Fruit fly (Drosophila melanogaster) whole organism, prepupa: ENCODE data around the gene Tengl1.

Experiments
- Blimp-1 ChIP-seq: fragments of 200-800 bp; sonication (Bioruptor generic); optimal IDR thresholded peaks from 3 replicates; lab custom pipeline; 2017; ENCODE audit warnings: missing biosample characterization, missing genetic modification characterization, mild to moderate bottlenecking, moderate library complexity, missing genetic modification reagents
- CG10631 ChIP-seq: fragments of 200-800 bp; sonication (Bioruptor generic); optimal IDR thresholded peaks from 2 replicates; lab custom pipeline; 2016; ENCODE audit warnings: missing biosample characterization, missing genetic modification characterization
- CG11294 ChIP-seq: fragments of 200-800 bp; sonication (Bioruptor generic); IDR thresholded peaks from 2 replicates; pipeline ENCODE4 v1.3.6; 2022; ENCODE audit warnings: missing biosample characterization, missing genetic modification characterization
- CG11762 ChIP-seq: fragments of 200-800 bp; sonication (Bioruptor generic); optimal IDR thresholded peaks from 3 replicates; lab custom pipeline; 2016; ENCODE audit warnings: missing biosample characterization, missing genetic modification characterization; ENCODE audit not compliant: insufficient read depth
- CG15336 ChIP-seq: fragments of 200-800 bp; sonication (Bioruptor generic); IDR thresholded peaks from 2 replicates; pipeline ENCODE4 v1.3.6; 2022; ENCODE audit warnings: missing biosample characterization, missing genetic modification characterization
- CG1621 ChIP-seq: fragments of 200-800 bp; sonication (Bioruptor generic); optimal IDR thresholded peaks from 3 replicates; lab custom pipeline; 2018; ENCODE audit warnings: missing biosample characterization, mild to moderate bottlenecking, missing genetic modification characterization
- CG16779 ChIP-seq: fragments of 200-800 bp; sonication (Bioruptor generic); optimal IDR thresholded peaks from 3 replicates; lab custom pipeline; 2017; ENCODE audit warnings: missing biosample characterization, mild to moderate bottlenecking, missing genetic modification characterization
- CG3032 ChIP-seq: fragments of 200-800 bp; optimal IDR thresholded peaks from 2 replicates; lab custom pipeline; 2019; ENCODE audit warnings: missing biosample characterization, mild to moderate bottlenecking, missing genetic modification characterization, moderate library complexity
- CG31627 ChIP-seq: fragments of 200-800 bp; sonication (Bioruptor generic); optimal IDR thresholded peaks from 3 replicates; lab custom pipeline; 2016; ENCODE audit warnings: missing biosample characterization, missing genetic modification characterization
- CG32006 ChIP-seq: fragments of 200-800 bp; sonication (Bioruptor generic); optimal IDR thresholded peaks from 3 replicates; lab custom pipeline; 2017; ENCODE audit warnings: missing biosample characterization, mild to moderate bottlenecking, missing genetic modification characterization
- CG34406 ChIP-seq: fragments of 200-800 bp; sonication (Bioruptor generic); optimal IDR thresholded peaks from 3 replicates; lab custom pipeline; 2016; ENCODE audit warnings: missing biosample characterization, missing genetic modification characterization
- CG3919 ChIP-seq: fragments of 200-800 bp; sonication (Bioruptor generic); optimal IDR thresholded peaks from 3 replicates; lab custom pipeline; 2016; ENCODE audit warnings: missing biosample characterization, missing genetic modification characterization
- CG6276 ChIP-seq: fragments of 200-800 bp; sonication (Bioruptor generic); optimal IDR thresholded peaks from 2 replicates; lab custom pipeline; 2017; ENCODE audit warnings: missing biosample characterization, mild to moderate bottlenecking, missing genetic modification characterization
- CG6792 ChIP-seq: fragments of 200-800 bp; sonication (Bioruptor generic); optimal IDR thresholded peaks from 3 replicates; lab custom pipeline; 2016; ENCODE audit warnings: missing biosample characterization, missing genetic modification characterization
- CG6808 ChIP-seq: fragments of 200-800 bp; sonication (Bioruptor generic); optimal IDR thresholded peaks from 3 replicates; lab custom pipeline; 2017; ENCODE audit warnings: missing biosample characterization, missing genetic modification characterization, mild to moderate bottlenecking, moderate library complexity, missing genetic modification reagents
- CG6854 ChIP-seq: fragments of 200-800 bp; sonication (Bioruptor generic); optimal IDR thresholded peaks from 2 replicates; lab custom pipeline; 2017; ENCODE audit warnings: missing biosample characterization, mild to moderate bottlenecking, missing genetic modification characterization
- CG7368 ChIP-seq: fragments of 200-800 bp; sonication (Bioruptor generic); optimal IDR thresholded peaks from 3 replicates; lab custom pipeline; 2016; ENCODE audit warnings: missing biosample characterization, missing genetic modification characterization
- CG8119 ChIP-seq: fragments of 200-800 bp; sonication (Bioruptor generic); IDR thresholded peaks from 3 replicates; pipeline ENCODE4 v1.3.6; 2022; ENCODE audit warnings: missing biosample characterization, missing genetic modification characterization
- CG8319 ChIP-seq: fragments of 200-800 bp; sonication (Bioruptor generic); optimal IDR thresholded peaks from 3 replicates; lab custom pipeline; 2016; ENCODE audit warnings: missing biosample characterization, missing genetic modification characterization
- CG9139 ChIP-seq: fragments of 200-800 bp; sonication (Bioruptor generic); optimal IDR thresholded peaks from 3 replicates; lab custom pipeline; 2017; ENCODE audit warnings: missing biosample characterization, mild to moderate bottlenecking, missing genetic modification characterization
- Eip75B ChIP-seq: fragments of 200-800 bp; sonication (Bioruptor generic); optimal IDR thresholded peaks from 3 replicates; lab custom pipeline; 2016; ENCODE audit warnings: missing biosample characterization, missing genetic modification characterization
- Eip78C ChIP-seq: fragments of 200-800 bp; sonication (Bioruptor generic); peaks from one replicate; lab custom pipeline; 2016; ENCODE audit warnings: missing biosample characterization, missing genetic modification characterization
- Ets21C ChIP-seq: fragments of 200-800 bp; sonication (Bioruptor generic); optimal IDR thresholded peaks from 3 replicates; lab custom pipeline; 2016; ENCODE audit warnings: missing biosample characterization, missing genetic modification characterization
- Ets96B ChIP-seq: fragments of 200-800 bp; optimal IDR thresholded peaks from 2 replicates; lab custom pipeline; 2019; ENCODE audit warnings: missing biosample characterization, mild to moderate bottlenecking, missing genetic modification characterization, moderate library complexity
- Gug ChIP-seq: fragments of 200-800 bp; sonication (Bioruptor generic); IDR thresholded peaks from 2 replicates; pipeline ENCODE4 v1.3.6; 2022; ENCODE audit warnings: missing biosample characterization, missing genetic modification characterization
- Hr38 ChIP-seq: sonication (Bioruptor generic); optimal IDR thresholded peaks from 2 replicates; lab custom pipeline; 2016; ENCODE audit warnings: missing biosample characterization, missing genetic modification characterization
- Hr39 ChIP-seq: fragments of 200-800 bp; sonication (Bioruptor generic); optimal IDR thresholded peaks from 2 replicates; lab custom pipeline; 2016; ENCODE audit warnings: missing biosample characterization, missing genetic modification characterization
- Hr4 ChIP-seq: fragments of 200-800 bp; sonication (Bioruptor generic); optimal IDR thresholded peaks from 3 replicates; lab custom pipeline; 2016; ENCODE audit warnings: missing biosample characterization, missing genetic modification characterization
- Met ChIP-seq: fragments of 200-800 bp; sonication (Bioruptor generic); optimal IDR thresholded peaks from 3 replicates; lab custom pipeline; 2016; ENCODE audit warnings: missing biosample characterization, missing genetic modification characterization
- OdsH ChIP-seq: fragments of 200-800 bp; sonication (Bioruptor generic); optimal IDR thresholded peaks from 3 replicates; lab custom pipeline; 2016; ENCODE audit warnings: missing biosample characterization, missing genetic modification characterization
- Smox ChIP-seq: fragments of 200-800 bp; sonication (Bioruptor generic); optimal IDR thresholded peaks from 3 replicates; lab custom pipeline; 2016; ENCODE audit warnings: missing biosample characterization, missing genetic modification characterization
- Sox102F ChIP-seq: fragments of 200-800 bp; sonication (Bioruptor generic); optimal IDR thresholded peaks from 2 replicates; lab custom pipeline; 2016; ENCODE audit warnings: missing biosample characterization, mild to moderate bottlenecking, missing genetic modification characterization
- Sox14 ChIP-seq: fragments of 200-800 bp; sonication (Bioruptor generic); optimal IDR thresholded peaks from 3 replicates; lab custom pipeline; 2016; ENCODE audit warnings: missing biosample characterization, missing genetic modification characterization
- Sox15 ChIP-seq: fragments of 200-800 bp; sonication (Bioruptor generic); optimal IDR thresholded peaks from 3 replicates; lab custom pipeline; 2016; ENCODE audit warnings: missing biosample characterization, missing genetic modification characterization
- cyc ChIP-seq: fragments of 200-800 bp; sonication (Bioruptor generic); optimal IDR thresholded peaks from 3 replicates; lab custom pipeline; 2016; ENCODE audit warnings: missing biosample characterization, missing genetic modification characterization
- dac ChIP-seq: fragments of 200-800 bp; sonication (Bioruptor generic); optimal IDR thresholded peaks from 2 replicates; lab custom pipeline; 2017; ENCODE audit warnings: missing biosample characterization, mild to moderate bottlenecking, missing genetic modification characterization
- dsx ChIP-seq: fragments of 200-800 bp; optimal IDR thresholded peaks from 3 replicates; lab custom pipeline; 2019; ENCODE audit warnings: missing biosample characterization, mild to moderate bottlenecking, missing genetic modification characterization, moderate library complexity; ENCODE audit not compliant: poor library complexity, severe bottlenecking
- fkh ChIP-seq: fragments of 200-800 bp; sonication (Bioruptor generic); optimal IDR thresholded peaks from 3 replicates; lab custom pipeline; 2017; ENCODE audit warnings: missing biosample characterization, mild to moderate bottlenecking, missing genetic modification characterization, moderate library complexity
- lz ChIP-seq: fragments of 200-800 bp; sonication (Bioruptor generic); optimal IDR thresholded peaks from 3 replicates; lab custom pipeline; 2016; ENCODE audit warnings: missing biosample characterization, missing genetic modification characterization
- net ChIP-seq: fragments of 200-800 bp; sonication (Bioruptor generic); optimal IDR thresholded peaks from 3 replicates; lab custom pipeline; 2016; ENCODE audit warnings: missing biosample characterization, missing genetic modification characterization
- pdm3 ChIP-seq: fragments of 200-800 bp; sonication (Bioruptor generic); optimal IDR thresholded peaks from 3 replicates; lab custom pipeline; 2016; ENCODE audit warnings: missing biosample characterization, missing genetic modification characterization
- ss ChIP-seq, 2 experiments: fragments of 200-800 bp; sonication (Bioruptor generic); optimal IDR thresholded peaks; 2 replicates in 1 of 2; 3 replicates in 1 of 2; lab custom pipeline; 2017 to 2018; ENCODE audit warnings: mild to moderate bottlenecking in 2 of 2, missing biosample characterization in 2 of 2, missing genetic modification characterization in 2 of 2, moderate library complexity in 1 of 2
- svp ChIP-seq: fragments of 200-800 bp; sonication (Bioruptor generic); peaks from one replicate; lab custom pipeline; 2016; ENCODE audit warnings: missing biosample characterization, missing genetic modification characterization
- topi ChIP-seq: fragments of 200-800 bp; sonication (Bioruptor generic); optimal IDR thresholded peaks from 3 replicates; lab custom pipeline; 2016; ENCODE audit warnings: missing biosample characterization, missing genetic modification characterization
- vri ChIP-seq: fragments of 200-800 bp; sonication (Bioruptor generic); optimal IDR thresholded peaks from 3 replicates; lab custom pipeline; 2016; ENCODE audit warnings: missing biosample characterization, mild to moderate bottlenecking, missing genetic modification characterization

Gene Tengl1

dm6 chr2L:2201107-2201561 lies 39.3 kb downstream of the Tengl1 start (continued):
- TF ChIP-seq CG6854 (GFP tag; lab: Kevin White, UChicago) (no peak), CG11294 (GFP tag; lab: Robert Waterston, UW) (peak; percentile 86), net (GFP tag; lab: Kevin White, UChicago) (peak; percentile 91), dac (GFP tag; lab: Kevin White, UChicago) (peak; percentile 89), Hr39 (peak; percentile 81), CG3919 (GFP tag; lab: Kevin White, UChicago) (peak; percentile 92), OdsH (GFP tag; lab: Kevin White, UChicago) (peak; percentile 94), CG32006 (GFP tag; lab: Kevin White, UChicago) (peak; percentile 99), CG6276 (GFP tag; lab: Kevin White, UChicago) (peak; percentile 97), CG9139 (GFP tag; lab: Kevin White, UChicago) (peak; percentile 65), Gug (peak; percentile 80), CG8119 (GFP tag; lab: Robert Waterston, UW) (peak; percentile 93), cyc (GFP tag; lab: Kevin White, UChicago) (peak; percentile 80), lz (GFP tag; lab: Kevin White, UChicago) (peak; percentile 83), CG16779 (tag; lab: Kevin White, UChicago) (peak; percentile 91), Smox (GFP tag; lab: Kevin White, UChicago) (peak; percentile 80), CG10631 (GFP tag; lab: Kevin White, UChicago) (peak; percentile 94), Eip78C (peak; percentile 96), Sox14 (GFP tag; lab: Kevin White, UChicago) (peak; percentile 93), CG34406 (GFP tag; lab: Kevin White, UChicago) (peak; percentile 83), Blimp-1 (peak; percentile 36), CG15336 (GFP tag; lab: Robert Waterston, UW) (peak; percentile 93)
- TF ChIP-seq, all 60 proteins: peak for 57

- TF ChIP-seq CG9139 (GFP tag; lab: Kevin White, UChicago) = no peak
- no peak for TF ChIP-seq CG11294 (GFP tag; lab: Robert Waterston, UW)
- peak; percentile 41 for TF ChIP-seq CG7368 (GFP tag; lab: Kevin White, UChicago)
- peak; percentile 75 for TF ChIP-seq Eip78C
- TF ChIP-seq Sox15 (GFP tag; lab: Kevin White, UChicago) = no peak
- TF ChIP-seq CG10631 (GFP tag; lab: Kevin White, UChicago) = no peak
- TF ChIP-seq dac (GFP tag; lab: Kevin White, UChicago) = no peak
- no peak for TF ChIP-seq lz (GFP tag; lab: Kevin White, UChicago)
- TF ChIP-seq Blimp-1 = no peak
- peak; percentile 59 for TF ChIP-seq CG1621 (tag; lab: Kevin White, UChicago)
- TF ChIP-seq Hr39 = no peak
- peak; percentile 78 for TF ChIP-seq Met (GFP tag; lab: Kevin White, UChicago)
- peak; percentile 93 for TF ChIP-seq svp
- no peak for TF ChIP-seq CG11762 (GFP tag; lab: Kevin White, UChicago)
- peak; percentile 29 for TF ChIP-seq CG6854 (GFP tag; lab: Kevin White, UChicago)
- no peak for TF ChIP-seq Smox (GFP tag; lab: Kevin White, UChicago)
- peak in 1 of 2 experiments; percentile 31 for TF ChIP-seq ss (GFP tag; optimal IDR thresholded peaks at IDR 0.05; lab: Kevin White, UChicago)
- no peak for TF ChIP-seq CG6808 (GFP tag; lab: Kevin White, UChicago)
- TF ChIP-seq dsx (GFP tag; lab: Kevin White, UChicago) = peak; percentile 22
- no peak for TF ChIP-seq topi (GFP tag; lab: Kevin White, UChicago)
- TF ChIP-seq Sox102F (GFP tag; lab: Kevin White, UChicago) = peak; percentile 9
- TF ChIP-seq vri (GFP tag; lab: Kevin White, UChicago) = peak; percentile 99
- TF ChIP-seq Ets21C (GFP tag; lab: Kevin White, UChicago) = no peak
- TF ChIP-seq CG32006 (GFP tag; lab: Kevin White, UChicago) = no peak
- TF ChIP-seq CG16779 (tag; lab: Kevin White, UChicago) = peak; percentile 33
- TF ChIP-seq Sox14 (GFP tag; lab: Kevin White, UChicago) = no peak
- no peak for TF ChIP-seq Hr38 (GFP tag; lab: Kevin White, UChicago)
- peak; percentile 34 for TF ChIP-seq CG3919 (GFP tag; lab: Kevin White, UChicago)
- TF ChIP-seq fkh = peak; percentile 22
- no peak for TF ChIP-seq CG3032 (tag; lab: Kevin White, UChicago)
- TF ChIP-seq Hr4 (GFP tag; lab: Kevin White, UChicago) = no peak
- TF ChIP-seq CG6792 (GFP tag; lab: Kevin White, UChicago) = no peak
- TF ChIP-seq CG31627 = no peak
- peak; percentile 51 for TF ChIP-seq Eip75B
- no peak for TF ChIP-seq pdm3 (GFP tag; lab: Kevin White, UChicago)
- TF ChIP-seq Ets96B (tag; lab: Kevin White, UChicago) = peak; percentile 5
- no peak for TF ChIP-seq CG8319 (GFP tag; lab: Kevin White, UChicago)
Measured at dm6 chr2L:2200136-2201036, 40.0 kb downstream of the Tengl1 start.
